Worm (Caenorhabditis elegans) whole organism, young adult: ENCODE results near the gene F52F10.2.

Source experiments
- D2030.7 ChIP-seq: fragments of 200-800 bp; sonication (Bioruptor generic); IDR thresholded peaks from 2 replicates; pipeline ENCODE4 v1.3.6; 2022; ENCODE audit warnings: missing genetic modification reagents, missing genetic modification characterization, missing compliant biosample characterization
- F22D6.2 ChIP-seq: sonication (generic microtip); optimal IDR thresholded peaks from 2 replicates; lab custom pipeline; 2016; ENCODE audit warnings: mild to moderate bottlenecking, missing genetic modification characterization, missing compliant biosample characterization
- F23B12.7 ChIP-seq: sonication (generic microtip); optimal IDR thresholded peaks from 2 replicates; lab custom pipeline; 2017; ENCODE audit warnings: missing genetic modification characterization, mild to moderate bottlenecking, missing compliant biosample characterization, antibody characterized with exemption, moderate library complexity; ENCODE audit not compliant: insufficient read depth
- F39B2.1 ChIP-seq: fragments of 200-800 bp; sonication (Bioruptor generic); IDR thresholded peaks from 2 replicates; pipeline ENCODE4 v1.3.6; 2022; ENCODE audit warnings: missing genetic modification reagents, missing genetic modification characterization, missing compliant biosample characterization
- F57A8.1 ChIP-seq: fragments of 200-800 bp; sonication (Bioruptor generic); optimal IDR thresholded peaks from 2 replicates; lab custom pipeline; 2018; ENCODE audit warnings: mild to moderate bottlenecking, missing genetic modification characterization, moderate library complexity, missing compliant biosample characterization
- F57C9.4 ChIP-seq: sonication (generic microtip); optimal IDR thresholded peaks from 2 replicates; lab custom pipeline; 2017; ENCODE audit warnings: mild to moderate bottlenecking, missing genetic modification characterization, missing compliant biosample characterization
- Y95B8A.8 ChIP-seq: fragments of 200-800 bp; sonication (Bioruptor generic); IDR thresholded peaks from 2 replicates; pipeline ENCODE4 v1.3.6; 2022; ENCODE audit warnings: missing genetic modification reagents, missing genetic modification characterization, missing compliant biosample characterization
- ama-1 ChIP-seq, 3 experiments: fragments of 150-350 bp in 1 of 3; sonication (generic microtip) in 2 of 3; optimal IDR thresholded peaks; 2 replicates each; lab custom pipeline; 2014 to 2018; ENCODE audit warnings: missing biosample characterization in 2 of 3, missing genetic modification characterization in 2 of 3, missing genetic modification reagents in 2 of 3
- aptf-3 ChIP-seq: fragments of 200-800 bp; sonication (Bioruptor generic); IDR thresholded peaks from 2 replicates; pipeline ENCODE4 v1.3.6; 2022; ENCODE audit warnings: missing genetic modification characterization, missing compliant biosample characterization
- athp-1 ChIP-seq: sonication (generic microtip); optimal IDR thresholded peaks from 2 replicates; lab custom pipeline; 2017; ENCODE audit warnings: mild to moderate bottlenecking, missing genetic modification characterization, missing compliant biosample characterization
- ceh-100 ChIP-seq: fragments of 200-800 bp; sonication (Bioruptor generic); IDR thresholded peaks from 2 replicates; pipeline ENCODE4 v1.3.6; 2022; ENCODE audit warnings: missing genetic modification reagents, missing genetic modification characterization, missing compliant biosample characterization
- ceh-91 ChIP-seq: fragments of 200-800 bp; sonication (Bioruptor generic); IDR thresholded peaks from 2 replicates; pipeline ENCODE4 v1.3.6; 2022; ENCODE audit warnings: missing genetic modification reagents, missing genetic modification characterization, missing compliant biosample characterization
- egl-44 ChIP-seq: fragments of 200-800 bp; sonication (Bioruptor generic); IDR thresholded peaks from 2 replicates; pipeline ENCODE4 v1.3.6; 2022; ENCODE audit warnings: missing genetic modification reagents, missing genetic modification characterization, missing compliant biosample characterization
- fkh-3 ChIP-seq: sonication (generic microtip); optimal IDR thresholded peaks from 2 replicates; lab custom pipeline; 2016; ENCODE audit warnings: mild to moderate bottlenecking, missing genetic modification characterization, missing compliant biosample characterization
- hlh-12 ChIP-seq: sonication (generic microtip); optimal IDR thresholded peaks from 2 replicates; lab custom pipeline; 2016; ENCODE audit warnings: missing genetic modification characterization, missing compliant biosample characterization
- hlh-26 ChIP-seq: fragments of 200-800 bp; sonication (Bioruptor generic); conservative IDR thresholded peaks from 2 replicates; pipeline ENCODE4 v1.3.6; 2022; ENCODE audit warnings: missing genetic modification reagents, missing genetic modification characterization, missing compliant biosample characterization
- hmg-1.2 ChIP-seq: fragments of 200-800 bp; sonication (Bioruptor generic); IDR thresholded peaks from 2 replicates; pipeline ENCODE4 v1.3.6; 2022; ENCODE audit warnings: missing genetic modification reagents, missing genetic modification characterization, missing compliant biosample characterization
- hrde-1 ChIP-seq: sonication (generic microtip); optimal IDR thresholded peaks from 2 replicates; lab custom pipeline; 2016; ENCODE audit warnings: missing genetic modification characterization, mild to moderate bottlenecking, missing compliant biosample characterization, moderate library complexity, missing genotype, missing genetic modification reagents, borderline replicate concordance
- let-526 ChIP-seq: fragments of 200-800 bp; sonication (Bioruptor generic); IDR thresholded peaks from 2 replicates; pipeline ENCODE4 v1.3.6; 2022; ENCODE audit warnings: missing genetic modification reagents, missing genetic modification characterization, missing compliant biosample characterization
- lin-40 ChIP-seq: sonication (generic microtip); optimal IDR thresholded peaks from 2 replicates; lab custom pipeline; 2016; ENCODE audit warnings: missing genetic modification characterization, mild to moderate bottlenecking, missing compliant biosample characterization, missing genotype, missing genetic modification reagents
- lin-54 ChIP-seq: fragments of 200-800 bp; sonication (Bioruptor generic); optimal IDR thresholded peaks from 2 replicates; lab custom pipeline; 2018; ENCODE audit warnings: mild to moderate bottlenecking, missing genetic modification characterization, missing compliant biosample characterization
- madf-8 ChIP-seq: fragments of 200-800 bp; sonication (Bioruptor generic); conservative IDR thresholded peaks from 2 replicates; pipeline ENCODE4 v1.3.6; 2022; ENCODE audit warnings: missing genetic modification reagents, missing genetic modification characterization, missing compliant biosample characterization
- mel-28 ChIP-seq: sonication (generic microtip); optimal IDR thresholded peaks from 2 replicates; lab custom pipeline; 2016; ENCODE audit warnings: borderline replicate concordance, mild to moderate bottlenecking, missing genetic modification characterization, missing compliant biosample characterization
- mxl-1 ChIP-seq: sonication (generic microtip); optimal IDR thresholded peaks from 2 replicates; lab custom pipeline; 2016; ENCODE audit warnings: missing genetic modification characterization, missing compliant biosample characterization
- nfya-1 ChIP-seq: sonication (generic microtip); optimal IDR thresholded peaks from 2 replicates; lab custom pipeline; 2017; ENCODE audit warnings: antibody characterized with exemption, missing compliant biosample characterization, missing genetic modification characterization, borderline replicate concordance; ENCODE audit not compliant: insufficient read depth
- nfya-2 ChIP-seq: fragments of 200-800 bp; sonication (Bioruptor generic); IDR thresholded peaks from 2 replicates; pipeline ENCODE4 v1.3.6; 2022; ENCODE audit warnings: missing genetic modification reagents, missing genetic modification characterization, missing compliant biosample characterization
- nhr-120 ChIP-seq: fragments of 200-800 bp; sonication (Bioruptor generic); IDR thresholded peaks from 2 replicates; pipeline ENCODE4 v1.3.6; 2022; ENCODE audit warnings: missing genetic modification characterization, missing compliant biosample characterization
- snpc-3.4 ChIP-seq: sonication (generic microtip); optimal IDR thresholded peaks from 2 replicates; lab custom pipeline; 2017; ENCODE audit warnings: missing genetic modification characterization, mild to moderate bottlenecking, missing compliant biosample characterization, antibody characterized with exemption, moderate library complexity, missing genotype, missing genetic modification reagents
- tbp1 ChIP-seq: fragments of 200-800 bp; sonication (Bioruptor generic); optimal IDR thresholded peaks from 2 replicates; lab custom pipeline; 2018; ENCODE audit warnings: mild to moderate bottlenecking, missing genetic modification characterization, missing compliant biosample characterization
- unc-130 ChIP-seq: sonication (generic microtip); optimal IDR thresholded peaks from 2 replicates; lab custom pipeline; 2016; ENCODE audit warnings: missing genetic modification reagents, missing genetic modification characterization, missing compliant biosample characterization
- unc-62 ChIP-seq: fragments of 150-350 bp; optimal IDR thresholded peaks from 2 replicates; lab custom pipeline; 2014; ENCODE audit warnings: missing biosample characterization, missing genetic modification reagents, missing genetic modification characterization
- zfh-2 ChIP-seq: fragments of 200-800 bp; sonication (Bioruptor generic); conservative IDR thresholded peaks from 2 replicates; pipeline ENCODE4 v1.3.6; 2022; ENCODE audit warnings: missing genetic modification reagents, missing genetic modification characterization, missing compliant biosample characterization
- zim-3 ChIP-seq: sonication (generic microtip); optimal IDR thresholded peaks from 2 replicates; lab custom pipeline; 2017; ENCODE audit warnings: mild to moderate bottlenecking, missing genetic modification characterization, moderate library complexity, missing compliant biosample characterization
- ztf-6 ChIP-seq: fragments of 200-800 bp; sonication (Bioruptor generic); IDR thresholded peaks from 2 replicates; pipeline ENCODE4 v1.3.6; 2022; ENCODE audit warnings: missing genetic modification reagents, missing genetic modification characterization, missing compliant biosample characterization

F52F10.2 gene

DNA sequence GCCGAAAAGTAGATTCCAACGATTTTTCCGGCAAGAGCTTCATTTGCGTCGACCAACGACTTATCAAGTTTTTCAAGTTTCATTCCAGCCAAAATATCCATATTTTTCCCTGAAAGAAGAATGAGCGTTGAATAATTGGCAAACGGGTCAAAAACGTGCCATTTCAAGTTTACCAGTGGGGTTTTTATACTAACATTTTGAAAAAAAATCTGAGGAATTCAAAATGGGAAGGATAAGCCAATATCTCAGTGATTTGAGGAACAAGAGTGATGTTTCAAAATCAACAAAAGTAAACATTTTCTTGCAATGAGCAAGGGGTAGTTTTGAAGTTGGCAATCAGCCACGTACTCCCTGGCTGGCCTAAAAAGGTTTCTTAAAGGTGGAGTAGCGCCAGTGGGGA is 13.6 kb upstream of the F52F10.2 start, which contains the start of gene trx-5:
Gene trx-5, minus strand, starts transcription at position 101 of the 400 bp plus-strand sequence.
- TF ChIP-seq ztf-6 (GFP tag; lab: Robert Waterston, UW): no peak

DNA sequence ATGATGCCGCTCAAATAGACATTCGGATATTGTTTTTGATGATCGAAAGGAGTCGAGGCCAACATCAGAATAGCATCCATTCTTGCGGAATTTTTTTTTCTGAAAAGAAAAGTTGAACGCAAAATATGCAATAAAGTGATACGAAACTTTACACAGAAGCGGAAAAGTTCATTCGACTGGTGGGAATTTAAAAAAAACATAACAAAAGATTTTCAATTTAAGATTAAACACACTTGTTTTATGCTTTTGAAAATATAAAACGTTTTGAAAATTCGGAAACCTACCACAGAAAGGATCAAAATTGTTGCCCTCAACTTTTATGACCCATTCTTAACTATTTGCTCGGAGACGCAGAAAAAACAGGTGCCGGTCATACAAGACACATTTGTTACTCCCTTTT is 11.0 kb upstream of the F52F10.2 start, which contains the start of gene K02H11.9:
Gene K02H11.9, minus strand, starts transcription at position 101 of the 400 bp plus-strand sequence.
- TF ChIP-seq madf-8 (no peak), Y95B8A.8 (GFP tag; lab: Robert Waterston, UW) (no peak), F23B12.7 (no peak), let-526 (no peak), egl-44 (no peak), F57C9.4 (tag; lab: Kevin White, UChicago) (no peak), zim-3 (tag; lab: Kevin White, UChicago) (no peak), hmg-1.2 (GFP tag; lab: Robert Waterston, UW) (no peak)

DNA sequence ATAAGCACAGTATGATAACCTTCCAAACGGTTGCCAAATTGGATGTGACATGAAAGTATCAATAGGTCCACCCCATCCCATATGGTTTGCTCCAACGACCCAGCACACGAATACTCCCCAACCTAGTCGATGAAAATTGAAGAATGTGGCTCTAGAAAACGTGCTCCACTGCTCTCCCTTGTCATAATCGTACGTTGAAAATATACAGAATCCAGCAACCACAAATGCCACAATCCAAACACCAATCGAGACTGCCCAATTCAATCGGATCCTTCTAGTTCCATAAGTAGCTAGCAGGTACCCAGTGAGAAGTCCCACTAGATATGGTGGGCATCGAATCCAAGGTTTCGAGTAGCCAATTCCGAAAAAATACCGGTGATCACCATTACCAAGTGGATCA is 9.1 kb upstream of the F52F10.2 start:
- TF ChIP-seq tbp1 (no peak), F23B12.7 (no peak), fkh-3 (tag; lab: Kevin White, UChicago) (no peak), lin-40 (no peak), aptf-3 (GFP tag; lab: Robert Waterston, UW) (no peak), F57A8.1 (GFP tag; lab: Kevin White, UChicago) (no peak), zim-3 (tag; lab: Kevin White, UChicago) (no peak), unc-62 (GFP tag; lab: Kevin White, UChicago) (no peak), snpc-3.4 (no peak), hlh-12 (no peak), ceh-100 (GFP tag; lab: Robert Waterston, UW) (no peak), ztf-6 (GFP tag; lab: Robert Waterston, UW) (no peak)

DNA sequence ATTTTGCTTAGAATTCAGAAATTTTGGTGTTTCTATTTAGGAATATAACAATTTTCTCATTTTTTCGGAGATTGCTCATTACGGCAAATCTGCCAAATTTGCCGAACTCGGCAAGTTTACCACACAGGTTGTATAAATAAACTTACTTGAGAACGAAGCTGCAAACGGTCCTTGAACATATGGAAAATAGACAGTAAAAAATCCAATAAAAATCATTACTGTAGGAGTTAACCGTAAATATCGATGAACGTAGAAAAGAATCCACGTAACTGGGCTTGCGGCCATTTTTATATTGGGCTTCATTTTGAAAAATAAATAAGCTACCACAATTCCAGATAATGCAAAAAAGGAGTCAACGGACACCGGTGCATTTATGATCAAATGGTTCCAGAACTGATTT is 7.7 kb upstream of the F52F10.2 start:
- TF ChIP-seq ama-1 (optimal IDR thresholded peaks at IDR 0.05; lab: Kevin White, UChicago): no peak
- TF ChIP-seq ama-1 (GFP tag; optimal IDR thresholded peaks at IDR 0.05; lab: Kevin White, UChicago): no peak
- no peak for TF ChIP-seq lin-54 (GFP tag; lab: Kevin White, UChicago)
- no peak for TF ChIP-seq mel-28 (tag; lab: Kevin White, UChicago)
- no peak for TF ChIP-seq unc-130 (GFP tag; lab: Kevin White, UChicago)
- TF ChIP-seq nhr-120 (GFP tag; lab: Robert Waterston, UW): no peak
- TF ChIP-seq tbp1: no peak
- TF ChIP-seq F39B2.1 (GFP tag; lab: Robert Waterston, UW): no peak
- TF ChIP-seq D2030.7 (GFP tag; lab: Robert Waterston, UW): no peak
- no peak for TF ChIP-seq madf-8
- TF ChIP-seq ceh-91: no peak
- TF ChIP-seq mxl-1 (tag; lab: Kevin White, UChicago): no peak
- TF ChIP-seq zfh-2 (GFP tag; lab: Robert Waterston, UW): no peak
- TF ChIP-seq nfya-1 (tag; lab: Kevin White, UChicago): no peak
- no peak for TF ChIP-seq hlh-26 (GFP tag; lab: Robert Waterston, UW)
- TF ChIP-seq hrde-1 (tag; lab: Kevin White, UChicago): no peak
- TF ChIP-seq F22D6.2 (tag; lab: Kevin White, UChicago): no peak
- no peak for TF ChIP-seq F57C9.4 (tag; lab: Kevin White, UChicago)
- TF ChIP-seq nfya-2 (GFP tag; lab: Robert Waterston, UW): no peak
- no peak for TF ChIP-seq snpc-3.4
- no peak for TF ChIP-seq athp-1 (tag; lab: Kevin White, UChicago)
